Fruit fly (Drosophila melanogaster) whole organism, embryonic: ENCODE results near the gene Prtl99C.

Source experiments
- ATbp ChIP-seq: fragments of 200-800 bp; sonication (Bioruptor generic); optimal IDR thresholded peaks from 2 replicates; lab custom pipeline; 2017; ENCODE audit warnings: missing biosample characterization, mild to moderate bottlenecking, missing genetic modification characterization, missing genetic modification reagents
- CG10274 ChIP-seq: fragments of 200-800 bp; sonication (Bioruptor generic); optimal IDR thresholded peaks from 3 replicates; lab custom pipeline; 2017; ENCODE audit warnings: missing biosample characterization, mild to moderate bottlenecking, missing genetic modification characterization
- CG10959 ChIP-seq: fragments of 200-800 bp; sonication (Bioruptor generic); IDR thresholded peaks from 2 replicates; pipeline ENCODE4 v1.3.6; 2022; ENCODE audit warnings: missing biosample characterization, missing genetic modification characterization
- CG14014 ChIP-seq: fragments of 200-800 bp; sonication (Bioruptor generic); IDR thresholded peaks from 2 replicates; pipeline ENCODE4 v1.3.6; 2022; ENCODE audit warnings: missing biosample characterization, missing genetic modification characterization
- CG15601 ChIP-seq: fragments of 200-800 bp; sonication (Bioruptor generic); optimal IDR thresholded peaks from 3 replicates; lab custom pipeline; 2019; ENCODE audit warnings: missing biosample characterization, mild to moderate bottlenecking, missing genetic modification characterization, moderate library complexity
- CG1603 ChIP-seq: fragments of 200-800 bp; sonication (Bioruptor generic); optimal IDR thresholded peaks from 2 replicates; lab custom pipeline; 2019; ENCODE audit warnings: missing biosample characterization, mild to moderate bottlenecking, missing genetic modification characterization, moderate library complexity
- CG1647 ChIP-seq: fragments of 200-800 bp; sonication (Bioruptor generic); optimal IDR thresholded peaks from 3 replicates; lab custom pipeline; 2016; ENCODE audit warnings: missing biosample characterization, missing genetic modification characterization
- CG16815 ChIP-seq: fragments of 200-800 bp; sonication (Bioruptor generic); optimal IDR thresholded peaks from 3 replicates; lab custom pipeline; 2017; ENCODE audit warnings: missing biosample characterization, mild to moderate bottlenecking, missing genetic modification characterization
- CG17568 ChIP-seq: fragments of 200-800 bp; sonication (Bioruptor generic); optimal IDR thresholded peaks from 2 replicates; lab custom pipeline; 2018; ENCODE audit warnings: missing biosample characterization, mild to moderate bottlenecking, missing genetic modification characterization, moderate library complexity
- CG17912 ChIP-seq: fragments of 200-800 bp; sonication (Bioruptor generic); optimal IDR thresholded peaks from 2 replicates; lab custom pipeline; 2018; ENCODE audit warnings: missing biosample characterization, mild to moderate bottlenecking, missing genetic modification characterization
- CG2120 ChIP-seq: fragments of 200-800 bp; sonication (Bioruptor generic); optimal IDR thresholded peaks from 3 replicates; lab custom pipeline; 2016; ENCODE audit warnings: missing biosample characterization, missing genetic modification characterization
- CG5953 ChIP-seq: fragments of 200-800 bp; sonication (Bioruptor generic); IDR thresholded peaks from 2 replicates; pipeline ENCODE4 v1.3.6; 2022; ENCODE audit warnings: missing biosample characterization, missing genetic modification characterization
- CG6683 ChIP-seq: fragments of 200-800 bp; sonication (Bioruptor generic); optimal IDR thresholded peaks from 2 replicates; lab custom pipeline; 2017; ENCODE audit warnings: missing biosample characterization, mild to moderate bottlenecking, missing genetic modification characterization, missing genetic modification reagents
- CG8359 ChIP-seq: fragments of 200-800 bp; sonication (Bioruptor generic); optimal IDR thresholded peaks from 2 replicates; lab custom pipeline; 2017; ENCODE audit warnings: missing biosample characterization, mild to moderate bottlenecking, missing genetic modification characterization, borderline replicate concordance
- CG8924 ChIP-seq: fragments of 200-800 bp; optimal IDR thresholded peaks from 3 replicates; lab custom pipeline; 2019; ENCODE audit warnings: missing biosample characterization, mild to moderate bottlenecking, missing genetic modification characterization, moderate library complexity
- CG9215 ChIP-seq: fragments of 200-800 bp; sonication (Bioruptor generic); IDR thresholded peaks from 2 replicates; pipeline ENCODE4 v1.3.6; 2022; ENCODE audit warnings: missing biosample characterization, missing genetic modification characterization
- CoRest ChIP-seq: fragments of 200-800 bp; sonication (Bioruptor generic); optimal IDR thresholded peaks from 3 replicates; lab custom pipeline; 2018; ENCODE audit warnings: missing biosample characterization, mild to moderate bottlenecking, missing genetic modification characterization, moderate library complexity
- D19A ChIP-seq: fragments of 200-800 bp; optimal IDR thresholded peaks from 3 replicates; lab custom pipeline; 2019; ENCODE audit warnings: missing biosample characterization, mild to moderate bottlenecking, missing genetic modification characterization, moderate library complexity
- Dad ChIP-seq: fragments of 200-800 bp; sonication (Bioruptor generic); optimal IDR thresholded peaks from 3 replicates; lab custom pipeline; 2016; ENCODE audit warnings: missing biosample characterization, missing genetic modification characterization
- Deaf1 ChIP-seq: fragments of 200-800 bp; optimal IDR thresholded peaks from 3 replicates; lab custom pipeline; 2019; ENCODE audit warnings: missing biosample characterization, mild to moderate bottlenecking, missing genetic modification characterization, moderate library complexity
- Dip3 ChIP-seq: fragments of 200-800 bp; sonication (Bioruptor generic); optimal IDR thresholded peaks from 3 replicates; lab custom pipeline; 2016; ENCODE audit warnings: missing biosample characterization, missing genetic modification characterization
- Fer2 ChIP-seq: fragments of 200-800 bp; sonication (Bioruptor generic); optimal IDR thresholded peaks from 2 replicates; lab custom pipeline; 2018; ENCODE audit warnings: missing biosample characterization, mild to moderate bottlenecking, missing genetic modification characterization, moderate library complexity
- Hand ChIP-seq: fragments of 200-800 bp; sonication (Bioruptor generic); optimal IDR thresholded peaks from 2 replicates; lab custom pipeline; 2017; ENCODE audit warnings: mild to moderate bottlenecking, missing biosample characterization, missing genetic modification reagents, missing genetic modification characterization
- Jarid2 ChIP-seq: fragments of 200-800 bp; sonication (Bioruptor generic); optimal IDR thresholded peaks from 3 replicates; lab custom pipeline; 2017; ENCODE audit warnings: mild to moderate bottlenecking, missing biosample characterization, missing genetic modification reagents, missing genetic modification characterization
- Mes4 ChIP-seq: fragments of 200-800 bp; sonication (Bioruptor generic); optimal IDR thresholded peaks from 2 replicates; lab custom pipeline; 2016; ENCODE audit warnings: missing biosample characterization, missing genetic modification characterization
- Oli ChIP-seq: fragments of 200-800 bp; sonication (Bioruptor generic); optimal IDR thresholded peaks from 2 replicates; lab custom pipeline; 2018; ENCODE audit warnings: missing biosample characterization, mild to moderate bottlenecking, missing genetic modification characterization, moderate library complexity
- Opbp ChIP-seq: fragments of 200-800 bp; sonication (Bioruptor generic); IDR thresholded peaks from 3 replicates; pipeline ENCODE4 v1.3.6; 2022; ENCODE audit warnings: missing biosample characterization, missing genetic modification characterization; ENCODE audit not compliant: partially characterized antibody
- Ptx1 ChIP-seq: fragments of 200-800 bp; sonication (Bioruptor generic); IDR thresholded peaks from 2 replicates; pipeline ENCODE4 v1.3.6; 2022; ENCODE audit warnings: missing biosample characterization, missing genetic modification characterization
- Rx ChIP-seq: fragments of 200-800 bp; sonication (Bioruptor generic); IDR thresholded peaks from 2 replicates; pipeline ENCODE4 v1.3.6; 2022; ENCODE audit warnings: missing biosample characterization, missing genetic modification characterization
- Ssrp ChIP-seq: fragments of 200-800 bp; sonication (Bioruptor generic); optimal IDR thresholded peaks from 2 replicates; lab custom pipeline; 2018; ENCODE audit warnings: missing biosample characterization, mild to moderate bottlenecking, missing genetic modification characterization, moderate library complexity
- Taf1 ChIP-seq: fragments of 200-800 bp; sonication (Bioruptor generic); IDR thresholded peaks from 2 replicates; pipeline ENCODE4 v1.3.6; 2022; ENCODE audit warnings: missing biosample characterization, missing genetic modification characterization
- cwo ChIP-seq: fragments of 200-800 bp; sonication (Bioruptor generic); optimal IDR thresholded peaks from 3 replicates; lab custom pipeline; 2017; ENCODE audit warnings: missing biosample characterization, missing genetic modification characterization, mild to moderate bottlenecking, moderate library complexity, missing genetic modification reagents
- dimm ChIP-seq: fragments of 200-800 bp; sonication (Bioruptor generic); IDR thresholded peaks from 2 replicates; pipeline ENCODE4 v1.3.6; 2022; ENCODE audit warnings: missing biosample characterization, missing genetic modification characterization
- dmrt11E ChIP-seq: fragments of 200-800 bp; sonication (Bioruptor generic); optimal IDR thresholded peaks from 3 replicates; lab custom pipeline; 2018; ENCODE audit warnings: missing biosample characterization, mild to moderate bottlenecking, missing genetic modification characterization, moderate library complexity
- dpn ChIP-seq, 2 experiments: fragments of 200-800 bp; sonication (Bioruptor generic); optimal IDR thresholded peaks; 3 replicates each; lab custom pipeline; 2016; ENCODE audit warnings: missing biosample characterization in 2 of 2, missing genetic modification characterization in 2 of 2
- ewg ChIP-seq: fragments of 200-800 bp; sonication (Bioruptor generic); optimal IDR thresholded peaks from 3 replicates; lab custom pipeline; 2017; ENCODE audit warnings: mild to moderate bottlenecking, missing biosample characterization, missing genetic modification reagents, missing genetic modification characterization
- fd102C ChIP-seq: fragments of 200-800 bp; sonication (Bioruptor generic); optimal IDR thresholded peaks from 2 replicates; lab custom pipeline; 2018; ENCODE audit warnings: missing biosample characterization, mild to moderate bottlenecking, missing genetic modification characterization, moderate library complexity
- gcm ChIP-seq: fragments of 200-800 bp; sonication (Bioruptor generic); optimal IDR thresholded peaks from 2 replicates; lab custom pipeline; 2019; ENCODE audit warnings: missing biosample characterization, mild to moderate bottlenecking, missing genetic modification characterization, moderate library complexity
- grau ChIP-seq: fragments of 200-800 bp; optimal IDR thresholded peaks from 3 replicates; lab custom pipeline; 2019; ENCODE audit warnings: missing biosample characterization, mild to moderate bottlenecking, missing genetic modification characterization, moderate library complexity
- jing ChIP-seq: fragments of 200-800 bp; sonication (Bioruptor generic); optimal IDR thresholded peaks from 2 replicates; lab custom pipeline; 2018; ENCODE audit warnings: missing biosample characterization, mild to moderate bottlenecking, missing genetic modification characterization
- org-1 ChIP-seq: fragments of 200-800 bp; sonication (Bioruptor generic); optimal IDR thresholded peaks from 2 replicates; lab custom pipeline; 2017; ENCODE audit warnings: missing biosample characterization, missing genetic modification characterization
- prd ChIP-seq, 3 experiments: fragments of >200 bp in 2 of 3; fragments of 200-800 bp in 1 of 3; sonication (Bioruptor generic) in 1 of 3; optimal IDR thresholded peaks in 2 of 3; IDR thresholded peaks in 1 of 3; 2 replicates in 2 of 3; 3 replicates in 1 of 3; pipeline versions ENCODE4 v1.3.6 to Lab custom; 2017 to 2022; ENCODE audit warnings: missing biosample characterization in 1 of 3, missing genetic modification characterization in 1 of 3
- psq ChIP-seq: fragments of 200-800 bp; sonication (Bioruptor generic); optimal IDR thresholded peaks from 2 replicates; lab custom pipeline; 2017; ENCODE audit warnings: missing biosample characterization, missing genetic modification characterization
- ro ChIP-seq: fragments of 200-800 bp; sonication (Bioruptor generic); IDR thresholded peaks from 2 replicates; pipeline ENCODE4 v1.3.6; 2022; ENCODE audit warnings: missing biosample characterization, missing genetic modification characterization
- sim ChIP-seq: fragments of 200-800 bp; sonication (Bioruptor generic); IDR thresholded peaks from 2 replicates; pipeline ENCODE4 v1.3.6; 2022; ENCODE audit warnings: missing biosample characterization, missing genetic modification characterization
- stc ChIP-seq: fragments of 200-800 bp; sonication (Bioruptor generic); IDR thresholded peaks from 2 replicates; pipeline ENCODE4 v1.3.6; 2022; ENCODE audit warnings: missing biosample characterization, missing genetic modification characterization
- tgo ChIP-seq: fragments of 200-800 bp; sonication (Bioruptor generic); IDR thresholded peaks from 3 replicates; pipeline ENCODE4 v1.3.6; 2022; ENCODE audit warnings: missing biosample characterization, missing genetic modification characterization
- toy ChIP-seq: fragments of 200-800 bp; sonication (Bioruptor generic); IDR thresholded peaks from 2 replicates; pipeline ENCODE4 v1.3.6; 2022; ENCODE audit warnings: missing biosample characterization, missing genetic modification characterization
- wek ChIP-seq: fragments of 200-800 bp; sonication (Bioruptor generic); optimal IDR thresholded peaks from 3 replicates; lab custom pipeline; 2018; ENCODE audit warnings: missing biosample characterization, mild to moderate bottlenecking, missing genetic modification characterization, moderate library complexity

The Prtl99C gene

dm6 chr3R:29802753-29803313 lies 32.9 kb upstream of the Prtl99C start, which contains the start of the genes Etfb and CG7789 (continued):
- TF ChIP-seq ro (no peak), CG16815 (peak; percentile 59), CG17912 (GFP tag; lab: Kevin White, UChicago) (peak; percentile 46), Taf1 (GFP tag; lab: Robert Waterston, UW) (peak; percentile 76), Ptx1 (GFP tag; lab: Robert Waterston, UW) (peak; percentile 78), dimm (no peak), D19A (tag; lab: Kevin White, UChicago) (no peak), Dad (GFP tag; lab: Kevin White, UChicago) (peak; percentile 55), grau (tag; lab: Kevin White, UChicago) (peak; percentile 76), CG9215 (GFP tag; lab: Robert Waterston, UW) (peak; percentile 75), wek (GFP tag; lab: Kevin White, UChicago) (peak; percentile 5), CG8924 (peak; percentile 36), stc (GFP tag; lab: Robert Waterston, UW) (peak; percentile 69), CoRest (tag; lab: Kevin White, UChicago) (peak; percentile 80), cwo (GFP tag; lab: Kevin White, UChicago) (no peak), tgo (GFP tag; lab: Robert Waterston, UW) (peak; percentile 66), Deaf1 (no peak), ewg (GFP tag; lab: Kevin White, UChicago) (peak; percentile 44), Rx (peak; percentile 48; the same call in 1 of the 2 replicates), CG5953 (GFP tag; lab: Robert Waterston, UW) (no peak), gcm (GFP tag; lab: Kevin White, UChicago) (no peak), Jarid2 (GFP tag; lab: Kevin White, UChicago) (no peak), fd102C (GFP tag; lab: Kevin White, UChicago) (no peak), Oli (tag; lab: Kevin White, UChicago) (peak; percentile 62), dpn (GFP tag; optimal IDR thresholded peaks at IDR 0.05; lab: Kevin White, UChicago) (peak; percentile 71 to 85), CG6683 (GFP tag; lab: Kevin White, UChicago) (no peak), Dip3 (GFP tag; lab: Kevin White, UChicago) (peak; percentile 69), jing (no peak), Fer2 (tag; lab: Kevin White, UChicago) (no peak), CG15601 (no peak), Hand (GFP tag; lab: Kevin White, UChicago) (no peak), CG1603 (tag; lab: Kevin White, UChicago) (peak; percentile 87), Mes4 (peak; percentile 46), CG1647 (GFP tag; lab: Kevin White, UChicago) (peak; percentile 65), org-1 (GFP tag; lab: Kevin White, UChicago) (peak; percentile 30), CG17568 (GFP tag; lab: Kevin White, UChicago) (no peak), ATbp (no peak), CG10959 (GFP tag; lab: Robert Waterston, UW) (no peak), prd (optimal IDR thresholded peaks at IDR 0.05; lab: Kevin White, UChicago) (no peak), prd (GFP tag; IDR thresholded peaks at IDR 0.05; lab: Robert Waterston, UW) (peak; percentile 80), toy (GFP tag; lab: Robert Waterston, UW) (no peak; the same call in 1 of the 2 replicates), psq (GFP tag; lab: Kevin White, UChicago) (no peak), CG14014 (GFP tag; lab: Robert Waterston, UW) (peak; percentile 74), CG8359 (GFP tag; lab: Kevin White, UChicago) (no peak), Ssrp (peak; percentile 64), Opbp (peak; percentile 79), sim (GFP tag; lab: Robert Waterston, UW) (no peak), CG10274 (GFP tag; lab: Kevin White, UChicago) (no peak), dmrt11E (tag; lab: Kevin White, UChicago) (peak; percentile 53), CG2120 (GFP tag; lab: Kevin White, UChicago) (peak; percentile 92)
